Worm (Caenorhabditis elegans) whole organism, mixed stage, embryonic: Measurements from ENCODE around the gene ddp-1.

ENCODE experiments used
- M03D4.4 ChIP-seq: sonication (generic microtip); optimal IDR thresholded peaks from 2 replicates; lab custom pipeline; 2017; ENCODE audit warnings: mild to moderate bottlenecking, missing genetic modification characterization, missing compliant biosample characterization
- bed-3 ChIP-seq: fragments of 200-800 bp; sonication (Bioruptor generic); optimal IDR thresholded peaks from 3 replicates; lab custom pipeline; 2018; ENCODE audit warnings: mild to moderate bottlenecking, missing genetic modification characterization, moderate library complexity, missing compliant biosample characterization
- blmp-1 ChIP-seq: fragments of 150-350 bp; optimal IDR thresholded peaks from 2 replicates; lab custom pipeline; 2014; ENCODE audit warnings: missing biosample characterization, missing genetic modification characterization
- ceh-39 ChIP-seq: fragments of 150-350 bp; optimal IDR thresholded peaks from 2 replicates; lab custom pipeline; 2014; ENCODE audit warnings: missing biosample characterization, missing genetic modification characterization
- ceh-43 ChIP-seq: fragments of 200-800 bp; sonication (Bioruptor generic); optimal IDR thresholded peaks from 2 replicates; lab custom pipeline; 2018; ENCODE audit warnings: mild to moderate bottlenecking, missing genetic modification characterization, moderate library complexity, missing compliant biosample characterization
- ceh-83 ChIP-seq: fragments of 200-800 bp; sonication (Bioruptor generic); optimal IDR thresholded peaks from 2 replicates; lab custom pipeline; 2018; ENCODE audit warnings: mild to moderate bottlenecking, missing genetic modification characterization, missing compliant biosample characterization
- ces-1 ChIP-seq: fragments of 150-350 bp; optimal IDR thresholded peaks from 2 replicates; lab custom pipeline; 2014; ENCODE audit warnings: missing biosample characterization, missing genetic modification reagents, missing genetic modification characterization
- cnd-1 ChIP-seq: fragments of 200-800 bp; sonication (Bioruptor generic); optimal IDR thresholded peaks from 2 replicates; lab custom pipeline; 2018; ENCODE audit warnings: mild to moderate bottlenecking, missing genetic modification characterization, missing compliant biosample characterization
- elt-1 ChIP-seq: sonication (generic microtip); optimal IDR thresholded peaks from 2 replicates; lab custom pipeline; 2017; ENCODE audit warnings: missing genetic modification characterization, mild to moderate bottlenecking, missing compliant biosample characterization, antibody characterized with exemption, moderate library complexity, borderline replicate concordance; ENCODE audit not compliant: insufficient read depth
- flh-1 ChIP-seq: fragments of 200-800 bp; sonication (Bioruptor generic); optimal IDR thresholded peaks from 2 replicates; lab custom pipeline; 2018; ENCODE audit warnings: mild to moderate bottlenecking, missing genetic modification characterization, moderate library complexity, missing compliant biosample characterization
- hlh-1 ChIP-seq: fragments of 150-350 bp; optimal IDR thresholded peaks from 2 replicates; lab custom pipeline; 2014; ENCODE audit warnings: missing biosample characterization, missing genetic modification reagents, missing genetic modification characterization
- lin-13 ChIP-seq: fragments of 150-350 bp; optimal IDR thresholded peaks from 2 replicates; lab custom pipeline; 2014; ENCODE audit warnings: missing biosample characterization, missing genetic modification characterization
- lin-32 ChIP-seq: fragments of 200-800 bp; sonication (Bioruptor generic); optimal IDR thresholded peaks from 2 replicates; lab custom pipeline; 2018; ENCODE audit warnings: mild to moderate bottlenecking, missing genetic modification characterization, missing compliant biosample characterization
- lsy-2 ChIP-seq: fragments of 150-350 bp; optimal IDR thresholded peaks from 2 replicates; lab custom pipeline; 2014; ENCODE audit warnings: missing biosample characterization, missing genetic modification characterization
- mls-2 ChIP-seq: sonication (generic microtip); optimal IDR thresholded peaks from 2 replicates; lab custom pipeline; 2016; ENCODE audit warnings: mild to moderate bottlenecking, missing genetic modification characterization, moderate library complexity, missing compliant biosample characterization
- nhr-12 ChIP-seq: fragments of 150-350 bp; optimal IDR thresholded peaks from 2 replicates; lab custom pipeline; 2014; ENCODE audit warnings: missing biosample characterization, missing genetic modification characterization
- nhr-2 ChIP-seq: fragments of 150-350 bp; optimal IDR thresholded peaks from 2 replicates; lab custom pipeline; 2014; ENCODE audit warnings: missing biosample characterization, missing genetic modification characterization
- nhr-237 ChIP-seq: fragments of 150-350 bp; optimal IDR thresholded peaks from 2 replicates; lab custom pipeline; 2014; ENCODE audit warnings: missing biosample characterization, missing genetic modification characterization
- nhr-76 ChIP-seq: sonication (generic microtip); optimal IDR thresholded peaks from 2 replicates; lab custom pipeline; 2017; ENCODE audit warnings: missing biosample characterization, missing genetic modification characterization
- pha-4 ChIP-seq: fragments of 150-350 bp; optimal IDR thresholded peaks from 2 replicates; lab custom pipeline; 2018; ENCODE audit warnings: missing biosample characterization, missing genetic modification reagents, missing genetic modification characterization
- sem-2 ChIP-seq: fragments of 200-800 bp; sonication (Bioruptor generic); optimal IDR thresholded peaks from 2 replicates; lab custom pipeline; 2018; ENCODE audit warnings: mild to moderate bottlenecking, missing genetic modification characterization, missing compliant biosample characterization
- snpc-4 ChIP-seq: fragments of 150-350 bp; optimal IDR thresholded peaks from 2 replicates; lab custom pipeline; 2014; ENCODE audit warnings: missing biosample characterization, missing genetic modification characterization
- sptf-1 ChIP-seq: sonication (generic microtip); optimal IDR thresholded peaks from 2 replicates; lab custom pipeline; 2017; ENCODE audit warnings: mild to moderate bottlenecking, missing genetic modification characterization, moderate library complexity, missing compliant biosample characterization
- tbx-8 ChIP-seq: fragments of 200-800 bp; sonication (Bioruptor generic); optimal IDR thresholded peaks from 2 replicates; lab custom pipeline; 2018; ENCODE audit warnings: mild to moderate bottlenecking, missing genetic modification characterization, moderate library complexity, missing compliant biosample characterization
- unc-120 ChIP-seq: sonication (generic microtip); optimal IDR thresholded peaks from 2 replicates; lab custom pipeline; 2017; ENCODE audit warnings: missing genetic modification characterization, missing compliant biosample characterization; ENCODE audit not compliant: poor library complexity, severe bottlenecking
- unc-39 ChIP-seq: fragments of 150-350 bp; optimal IDR thresholded peaks from 2 replicates; lab custom pipeline; 2014; ENCODE audit warnings: missing biosample characterization, missing genetic modification characterization
- unc-62 ChIP-seq: fragments of 150-350 bp; optimal IDR thresholded peaks from 2 replicates; lab custom pipeline; 2014; ENCODE audit warnings: missing biosample characterization, missing genetic modification reagents, missing genetic modification characterization
- zip-8 ChIP-seq: fragments of 150-350 bp; optimal IDR thresholded peaks from 2 replicates; lab custom pipeline; 2014; ENCODE audit warnings: missing biosample characterization, missing genetic modification characterization
- ztf-11 ChIP-seq: fragments of 150-350 bp; optimal IDR thresholded peaks from 2 replicates; lab custom pipeline; 2014; ENCODE audit warnings: missing biosample characterization, missing genetic modification characterization

Gene ddp-1

ce11 chrIII:1832453-1832852 is 27.2 kb upstream of the ddp-1 start:
- TF ChIP-seq elt-1 (no peak), blmp-1 (tag; lab: Kevin White, UChicago) (no peak), sptf-1 (tag; lab: Kevin White, UChicago) (no peak), hlh-1 (tag; lab: Kevin White, UChicago) (no peak), nhr-237 (tag; lab: Kevin White, UChicago) (no peak), sem-2 (GFP tag; lab: Kevin White, UChicago) (no peak), lin-32 (GFP tag; lab: Kevin White, UChicago) (no peak), M03D4.4 (tag; lab: Kevin White, UChicago) (no peak), snpc-4 (tag; lab: Kevin White, UChicago) (no peak), tbx-8 (GFP tag; lab: Kevin White, UChicago) (no peak), ztf-11 (tag; lab: Kevin White, UChicago) (no peak)

- TF ChIP-seq mls-2 (tag; lab: Kevin White, UChicago) (no peak), bed-3 (GFP tag; lab: Kevin White, UChicago) (no peak), sptf-1 (tag; lab: Kevin White, UChicago) (no peak), ces-1 (no peak), M03D4.4 (tag; lab: Kevin White, UChicago) (no peak), ceh-83 (no peak), tbx-8 (GFP tag; lab: Kevin White, UChicago) (no peak), lin-13 (tag; lab: Kevin White, UChicago) (no peak), zip-8 (tag; lab: Kevin White, UChicago) (no peak), ceh-39 (tag; lab: Kevin White, UChicago) (no peak), lsy-2 (tag; lab: Kevin White, UChicago) (no peak), nhr-237 (tag; lab: Kevin White, UChicago) (no peak), flh-1 (GFP tag; lab: Kevin White, UChicago) (no peak), nhr-76 (tag; lab: Kevin White, UChicago) (no peak), nhr-2 (tag; lab: Kevin White, UChicago) (no peak), unc-62 (GFP tag; lab: Kevin White, UChicago) (no peak), pha-4 (tag; lab: Kevin White, UChicago) (no peak), nhr-12 (tag; lab: Kevin White, UChicago) (no peak), unc-39 (tag; lab: Kevin White, UChicago) (no peak), lin-32 (GFP tag; lab: Kevin White, UChicago) (no peak)
These were observed 25.6 kb upstream of the ddp-1 start, which contains the start of gene rexd-1 for ce11 chrIII:1833984-1834563. rexd-1 (plus strand) TSS chrIII:1834513.

- TF ChIP-seq M03D4.4 (tag; lab: Kevin White, UChicago) (no peak), lin-32 (GFP tag; lab: Kevin White, UChicago) (no peak), nhr-237 (tag; lab: Kevin White, UChicago) (no peak), zip-8 (tag; lab: Kevin White, UChicago) (no peak), lin-13 (tag; lab: Kevin White, UChicago) (no peak)
- TF ChIP-seq, all 35 proteins: peak for 0
These were observed 10.9 kb upstream of the ddp-1 start, which contains the start of gene pqn-82 for ce11 chrIII:1848747-1849146. pqn-82 (plus strand) TSS chrIII:1849047.

- TF ChIP-seq unc-120 (tag; lab: Kevin White, UChicago) (no peak), elt-1 (no peak)
These were observed 7.5 kb upstream of the ddp-1 start for ce11 chrIII:1852126-1852717.

ce11 chrIII:1853944-1854343 is 5.7 kb upstream of the ddp-1 start:
- TF ChIP-seq ceh-39 (tag; lab: Kevin White, UChicago) (no peak), nhr-12 (tag; lab: Kevin White, UChicago) (no peak), lsy-2 (tag; lab: Kevin White, UChicago) (no peak), ceh-43 (no peak), pha-4 (tag; lab: Kevin White, UChicago) (no peak), zip-8 (tag; lab: Kevin White, UChicago) (no peak), ceh-83 (no peak), cnd-1 (tag; lab: Kevin White, UChicago) (no peak), M03D4.4 (tag; lab: Kevin White, UChicago) (no peak), flh-1 (GFP tag; lab: Kevin White, UChicago) (no peak)
